Fruit fly (Drosophila melanogaster): ENCODE data around the gene Xrp1.

Xrp1 gene

DNA sequence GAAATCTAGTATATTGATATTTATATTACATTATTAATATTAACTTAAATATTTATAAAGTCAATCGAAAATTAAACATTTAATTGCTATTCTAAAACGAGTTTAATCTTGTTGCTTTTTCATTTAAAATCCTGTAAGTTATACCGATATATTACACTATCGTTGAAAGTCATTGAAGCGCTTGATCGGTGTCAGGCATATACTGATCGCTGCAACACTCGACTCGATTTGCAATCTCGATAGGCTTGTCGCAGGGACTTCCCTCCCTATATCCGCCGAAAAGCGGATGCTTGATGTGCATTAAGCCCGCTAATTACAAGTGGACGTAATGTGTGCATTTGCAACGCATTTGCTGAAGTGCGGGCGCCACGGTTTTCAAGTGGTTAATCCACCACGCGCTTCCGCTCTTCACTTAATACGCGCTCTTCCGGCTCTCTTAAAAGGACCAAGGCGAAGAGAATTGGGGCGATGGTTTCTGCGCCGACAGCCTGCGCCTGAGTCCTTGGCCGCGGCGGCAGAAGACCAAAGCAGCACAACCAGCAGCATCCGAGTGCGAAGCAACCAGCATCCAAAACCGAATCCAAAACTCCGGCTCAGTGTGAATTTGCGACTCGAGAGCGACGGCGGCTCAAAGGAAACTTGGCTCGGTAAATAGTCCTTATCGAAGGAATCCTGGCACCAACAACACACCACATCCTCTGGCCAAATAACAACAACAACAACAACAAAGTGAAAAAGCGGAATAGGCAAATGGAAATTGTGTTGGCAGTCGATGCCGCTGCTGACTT, 14.3 kb downstream of the Xrp1 start, which contains the start of gene CG42613 (continued):
- TF ChIP-seq PHDP (tag; optimal IDR thresholded peaks at IDR 0.05) (peak; percentile 52), gem (tag; optimal IDR thresholded peaks at IDR 0.05) (peak; percentile 52), zen2 (GFP tag; IDR thresholded peaks at IDR 0.05; ENCODE audit: partially characterized antibody) (peak; percentile 64), sima (GFP tag; optimal IDR thresholded peaks at IDR 0.05) (peak; percentile 6), CG7786 (GFP tag; optimal IDR thresholded peaks at IDR 0.05) (peak; percentile 7), caup (GFP tag; optimal IDR thresholded peaks at IDR 0.05; ENCODE audit: severe bottlenecking) (peak; percentile 78), Atf6 (GFP tag; IDR thresholded peaks at IDR 0.05) (no peak), CG7963 (GFP tag; IDR thresholded peaks at IDR 0.05; ENCODE audit: partially characterized antibody) (peak; percentile 78), CG34376 (GFP tag; optimal IDR thresholded peaks at IDR 0.05) (peak; percentile 21), disco-r (GFP tag; optimal IDR thresholded peaks at IDR 0.05) (peak; percentile 47), CG12299 (tag; optimal IDR thresholded peaks at IDR 0.05) (no peak), otp (GFP tag; IDR thresholded peaks at IDR 0.05) (peak; percentile 77; the same call in 2 of the 3 replicates), CTCF (GFP tag; optimal IDR thresholded peaks at IDR 0.05) (peak; percentile 53), Asciz (GFP tag; optimal IDR thresholded peaks at IDR 0.05) (peak; percentile 81), CG31388 (GFP tag; optimal IDR thresholded peaks at IDR 0.05) (no peak), CG8281 (tag; optimal IDR thresholded peaks at IDR 0.05) (no peak), gt (GFP tag; IDR thresholded peaks at IDR 0.05) (no peak; the same call in 1 of the 2 replicates), vvl (GFP tag; IDR thresholded peaks at IDR 0.05) (peak; percentile 57; the same call in 1 of the 2 replicates), CG7556 (GFP tag; optimal IDR thresholded peaks at IDR 0.05) (peak; percentile 48), CG3838 (GFP tag; optimal IDR thresholded peaks at IDR 0.05) (no peak), gfzf (GFP tag; optimal IDR thresholded peaks at IDR 0.05) (peak; percentile 1), CG7745 (tag; optimal IDR thresholded peaks at IDR 0.05) (no peak), Lpt (GFP tag; optimal IDR thresholded peaks at IDR 0.05) (no peak), CG4854 (GFP tag; optimal IDR thresholded peaks at IDR 0.05) (no peak), CG33213 (GFP tag; optimal IDR thresholded peaks at IDR 0.05) (peak; percentile 36), CG8290 (GFP tag; optimal IDR thresholded peaks at IDR 0.05) (peak; percentile 18), CG8290 (tag; optimal IDR thresholded peaks at IDR 0.05) (peak; percentile 75 to 93), crp (GFP tag; optimal IDR thresholded peaks at IDR 0.05) (no peak), dm (GFP tag; optimal IDR thresholded peaks at IDR 0.05) (peak; percentile 64), trh (GFP tag; optimal IDR thresholded peaks at IDR 0.05) (no peak), HmgD (GFP tag; optimal IDR thresholded peaks at IDR 0.05) (peak; percentile 52), Dek (tag; optimal IDR thresholded peaks at IDR 0.05) (peak; percentile 11), ap (GFP tag; IDR thresholded peaks at IDR 0.05) (peak; percentile 41; the same call in 1 of the 2 replicates), Meics (GFP tag; optimal IDR thresholded peaks at IDR 0.05) (peak; percentile 87), slp2 (GFP tag; optimal IDR thresholded peaks at IDR 0.05) (peak; percentile 51), CG2199 (GFP tag; IDR thresholded peaks at IDR 0.05) (no peak), Hey (tag; optimal IDR thresholded peaks at IDR 0.05) (no peak), HLH54F (GFP tag; optimal IDR thresholded peaks at IDR 0.05) (peak; percentile 37), Trl (optimal IDR thresholded peaks at IDR 0.05) (peak; percentile 21 to 36), Trl (GFP tag; optimal IDR thresholded peaks at IDR 0.05) (peak; percentile 79), psq (GFP tag; optimal IDR thresholded peaks at IDR 0.05) (no peak), mam (GFP tag; optimal IDR thresholded peaks at IDR 0.05) (peak; percentile 36), D19A (tag; optimal IDR thresholded peaks at IDR 0.05) (peak; percentile 32), CG11085 (GFP tag; IDR thresholded peaks at IDR 0.05) (peak; percentile 35; the same call in 1 of the 2 replicates), ato (GFP tag; IDR thresholded peaks at IDR 0.05; ENCODE audit: partially characterized antibody) (peak; percentile 16; the same call in 1 of the 2 replicates), CG7372 (GFP tag; IDR thresholded peaks at IDR 0.05) (0 out of 2 replicates have a peak, but pooled peaks have one; percentile 10), lilli (GFP tag; optimal IDR thresholded peaks at IDR 0.05) (no peak), Ets97D (GFP tag; optimal IDR thresholded peaks at IDR 0.05) (peak; percentile 95), ac (GFP tag; optimal IDR thresholded peaks at IDR 0.05) (no peak), Chrac-16 (GFP tag; optimal IDR thresholded peaks at IDR 0.05) (no peak)

All from whole organism, embryonic.